Worm (Caenorhabditis elegans): ENCODE measurements around the gene srd-7.

ce11 chrIV:10773811-10774210, 12.8 kb downstream of the srd-7 start, which contains the start of gene inpp-1:
- TF ChIP-seq sem-2 (GFP tag; optimal IDR thresholded peaks at IDR 0.05) (no peak), ces-1 (GFP tag; optimal IDR thresholded peaks at IDR 0.05) (no peak), snpc-4 (tag; optimal IDR thresholded peaks at IDR 0.05) (no peak), drap-1 (GFP tag; optimal IDR thresholded peaks at IDR 0.05) (no peak), blmp-1 (tag; optimal IDR thresholded peaks at IDR 0.05) (no peak)

Measured in whole organism, mixed stage, embryonic.